Worm (Caenorhabditis elegans): ENCODE measurements around the gene ZK622.4.

Gene ZK622.4

DNA sequence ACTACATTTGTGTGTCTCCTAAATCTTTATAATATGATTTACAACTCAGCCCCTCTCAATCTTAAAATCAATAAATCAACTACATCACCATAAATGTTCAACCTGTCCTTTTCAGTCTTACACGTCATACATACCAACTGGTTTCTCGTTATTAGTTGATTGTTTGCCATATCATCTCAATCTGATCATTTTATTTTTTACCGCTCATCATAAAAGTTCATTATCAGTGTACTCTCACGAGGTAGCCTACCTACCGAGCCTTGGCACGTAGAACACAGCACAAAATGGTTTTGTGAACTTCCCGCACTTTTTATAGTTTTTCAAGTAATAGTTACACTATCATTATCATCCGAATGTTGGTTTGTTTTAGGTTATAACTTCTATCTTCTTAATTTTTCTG is 11.4 kb upstream of the ZK622.4 start (continued):
- TF ChIP-seq ama-1 (optimal IDR thresholded peaks at IDR 0.05) = no peak
- no peak for TF ChIP-seq nhr-12 (tag; optimal IDR thresholded peaks at IDR 0.05)
- TF ChIP-seq zip-4 (GFP tag; optimal IDR thresholded peaks at IDR 0.05) = no peak
- TF ChIP-seq jun-1 (tag; optimal IDR thresholded peaks at IDR 0.05) = peak; percentile 1
- TF ChIP-seq grh-1 (GFP tag; IDR thresholded peaks at IDR 0.05) = peak; percentile 24; the same call in 1 of the 2 replicates
- no peak for TF ChIP-seq efl-1 (optimal IDR thresholded peaks at IDR 0.05)
- TF ChIP-seq efl-1 (GFP tag; optimal IDR thresholded peaks at IDR 0.05 in 1 of 2) = peak in 1 of 2 experiments; percentile 89
- no peak for TF ChIP-seq hlh-4 (tag; optimal IDR thresholded peaks at IDR 0.05)
- TF ChIP-seq nhr-90 (tag; optimal IDR thresholded peaks at IDR 0.05; ENCODE audit: poor library complexity) = no peak
- TF ChIP-seq nhr-71 (tag; optimal IDR thresholded peaks at IDR 0.05) = peak; percentile 17
- no peak for TF ChIP-seq ceh-88 (GFP tag; IDR thresholded peaks at IDR 0.05)
- TF ChIP-seq nhr-28 (tag; optimal IDR thresholded peaks at IDR 0.05) = no peak
- no peak for TF ChIP-seq nhr-237 (tag; optimal IDR thresholded peaks at IDR 0.05)
- TF ChIP-seq lsy-2 (tag; optimal IDR thresholded peaks at IDR 0.05) = no peak
- no peak for TF ChIP-seq C04F5.9 (tag; optimal IDR thresholded peaks at IDR 0.05)
- no peak for TF ChIP-seq aly-2 (tag; optimal IDR thresholded peaks at IDR 0.05)

DNA sequence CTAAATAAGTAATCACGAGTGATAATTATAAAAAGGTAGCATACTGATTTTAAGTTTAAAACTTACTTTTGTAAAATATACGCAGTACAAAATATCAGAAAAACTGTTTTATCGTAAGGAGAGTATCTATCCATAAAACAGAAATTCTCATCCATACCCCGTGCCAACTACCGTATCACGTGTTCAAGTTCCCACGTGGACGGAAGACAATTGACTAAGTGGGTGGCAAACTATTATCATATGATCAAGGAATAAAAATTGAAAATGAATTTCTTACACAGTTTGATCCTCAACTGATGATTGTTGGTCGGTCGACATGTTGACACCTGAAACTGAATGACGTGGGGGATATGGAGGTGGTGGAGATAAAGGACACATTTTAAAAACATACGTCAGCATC is 10.3 kb upstream of the ZK622.4 start, which contains the start of gene pmt-1:
Gene pmt-1 (minus strand): TSS at position 332 of the 400 bp plus-strand sequence.
- TF ChIP-seq pqm-1 (tag; optimal IDR thresholded peaks at IDR 0.05) (no peak), irx-1 (tag; optimal IDR thresholded peaks at IDR 0.05) (no peak), ztf-4 (tag; optimal IDR thresholded peaks at IDR 0.05) (no peak), C16A3.4 (tag; optimal IDR thresholded peaks at IDR 0.05) (peak; percentile 8), efl-1 (optimal IDR thresholded peaks at IDR 0.05) (no peak), efl-1 (GFP tag; optimal IDR thresholded peaks at IDR 0.05 in 1 of 2) (peak in 1 of 2 experiments; percentile 88), nhr-11 (tag; optimal IDR thresholded peaks at IDR 0.05) (no peak), hlh-17 (GFP tag; optimal IDR thresholded peaks at IDR 0.05; ENCODE audit: borderline replicate concordance) (no peak), unc-30 (tag; optimal IDR thresholded peaks at IDR 0.05) (no peak), ceh-88 (GFP tag; IDR thresholded peaks at IDR 0.05) (no peak), xbp-1 (tag; optimal IDR thresholded peaks at IDR 0.05) (no peak), elt-3 (tag; optimal IDR thresholded peaks at IDR 0.05) (peak in 2 of 6 experiments; percentile 43 to 80), fkh-10 (GFP tag; optimal IDR thresholded peaks at IDR 0.05) (no peak), ama-1 (optimal IDR thresholded peaks at IDR 0.05) (no peak), unc-86 (tag; optimal IDR thresholded peaks at IDR 0.05) (no peak), C04F5.9 (tag; optimal IDR thresholded peaks at IDR 0.05) (no peak), aly-2 (tag; optimal IDR thresholded peaks at IDR 0.05) (no peak), hpl-2 (GFP tag; optimal IDR thresholded peaks at IDR 0.05) (no peak), nhr-28 (tag; optimal IDR thresholded peaks at IDR 0.05) (no peak), tlp-1 (tag; optimal IDR thresholded peaks at IDR 0.05) (no peak), lin-15B (tag; optimal IDR thresholded peaks at IDR 0.05) (no peak), elt-2 (tag; optimal IDR thresholded peaks at IDR 0.05) (peak; percentile 63), egl-13 (tag; optimal IDR thresholded peaks at IDR 0.05) (no peak), ceh-8 (GFP tag; optimal IDR thresholded peaks at IDR 0.05) (no peak), lin-13 (GFP tag; optimal IDR thresholded peaks at IDR 0.05) (no peak), nhr-76 (tag; optimal IDR thresholded peaks at IDR 0.05) (no peak), ceh-82 (tag; optimal IDR thresholded peaks at IDR 0.05) (no peak), ceh-90 (tag; optimal IDR thresholded peaks at IDR 0.05) (no peak), hlh-4 (tag; optimal IDR thresholded peaks at IDR 0.05) (no peak), F16B12.6 (tag; optimal IDR thresholded peaks at IDR 0.05) (no peak), nhr-47 (tag; optimal IDR thresholded peaks at IDR 0.05) (no peak), C34B4.2 (tag; optimal IDR thresholded peaks at IDR 0.05) (no peak), mep-1 (tag; optimal IDR thresholded peaks at IDR 0.05) (peak; percentile 31), dsc-1 (tag; optimal IDR thresholded peaks at IDR 0.05) (no peak), sptf-1 (tag; optimal IDR thresholded peaks at IDR 0.05) (no peak), efl-3 (GFP tag; optimal IDR thresholded peaks at IDR 0.05) (no peak), mdl-1 (tag; optimal IDR thresholded peaks at IDR 0.05) (peak in 1 of 2 experiments; percentile 79), fkh-4 (tag; optimal IDR thresholded peaks at IDR 0.05; ENCODE audit: borderline replicate concordance) (no peak), pag-3 (tag; optimal IDR thresholded peaks at IDR 0.05; ENCODE audit: borderline replicate concordance, insufficient read depth) (no peak), blmp-1 (tag; optimal IDR thresholded peaks at IDR 0.05) (peak; percentile 73), unc-62 (GFP tag; optimal IDR thresholded peaks at IDR 0.05) (no peak), snu-23 (GFP tag; optimal IDR thresholded peaks at IDR 0.05) (peak; percentile 31), egl-27 (tag; optimal IDR thresholded peaks at IDR 0.05) (no peak), nhr-90 (tag; optimal IDR thresholded peaks at IDR 0.05; ENCODE audit: poor library complexity) (peak; percentile 38)

Data from whole organism, L1 larva.